Fruit fly (Drosophila melanogaster): ENCODE data around the gene CG11714.

Gene CG11714

dm6 chr3L:11556637-11557036, 34.1 kb upstream of the CG11714 start (continued):
- TF ChIP-seq CG10543 (GFP tag; optimal IDR thresholded peaks at IDR 0.05) (no peak), Rfx (GFP tag; IDR thresholded peaks at IDR 0.05) (peak; percentile 38; the same call in 1 of the 2 replicates), Bgb (GFP tag; IDR thresholded peaks at IDR 0.05; ENCODE audit: partially characterized antibody) (no peak), CG12155 (GFP tag; optimal IDR thresholded peaks at IDR 0.05) (peak; percentile 23), tup (GFP tag; optimal IDR thresholded peaks at IDR 0.05) (no peak), tgo (GFP tag; IDR thresholded peaks at IDR 0.05) (no peak), en (GFP tag; optimal IDR thresholded peaks at IDR 0.05) (no peak), CoRest (tag; optimal IDR thresholded peaks at IDR 0.05) (peak; percentile 37), CG14050 (GFP tag; IDR thresholded peaks at IDR 0.05) (no peak), sna (GFP tag; IDR thresholded peaks at IDR 0.05; ENCODE audit: partially characterized antibody) (no peak), CG30403 (GFP tag; optimal IDR thresholded peaks at IDR 0.05) (peak; percentile 36), salm (tag; optimal IDR thresholded peaks at IDR 0.05) (no peak), fd102C (GFP tag; optimal IDR thresholded peaks at IDR 0.05) (no peak), CG7556 (GFP tag; optimal IDR thresholded peaks at IDR 0.05) (peak; percentile 75), esg (GFP tag; conservative IDR thresholded peaks at IDR 0.05) (no peak), Hr78 (GFP tag; optimal IDR thresholded peaks at IDR 0.05) (no peak), CG15601 (tag; optimal IDR thresholded peaks at IDR 0.05) (no peak), mld (GFP tag; IDR thresholded peaks at IDR 0.05; ENCODE audit: partially characterized antibody) (no peak), CG16779 (GFP tag; IDR thresholded peaks at IDR 0.05) (no peak), Deaf1 (tag; optimal IDR thresholded peaks at IDR 0.05) (no peak), fd3F (GFP tag; optimal IDR thresholded peaks at IDR 0.05) (peak; percentile 31), cas (GFP tag; IDR thresholded peaks at IDR 0.05) (no peak), Neu2 (GFP tag; optimal IDR thresholded peaks at IDR 0.05; ENCODE audit: borderline replicate concordance) (no peak), CG8924 (tag; optimal IDR thresholded peaks at IDR 0.05) (no peak), CG6175 (GFP tag; IDR thresholded peaks at IDR 0.05) (peak; percentile 17; the same call in 1 of the 3 replicates), HLH3B (GFP tag; IDR thresholded peaks at IDR 0.05) (no peak), dmrt99B (tag; optimal IDR thresholded peaks at IDR 0.05) (peak; percentile 37), CG14014 (GFP tag; IDR thresholded peaks at IDR 0.05) (0 out of 2 replicates have a peak, but pooled peaks have one; percentile 32), CG13775 (GFP tag; optimal IDR thresholded peaks at IDR 0.05) (peak; percentile 46), CG2129 (GFP tag; IDR thresholded peaks at IDR 0.05; ENCODE audit: partially characterized antibody) (no peak), CG16815 (GFP tag; optimal IDR thresholded peaks at IDR 0.05) (no peak), Dbx (GFP tag; IDR thresholded peaks at IDR 0.05) (peak; percentile 49; the same call in 1 of the 3 replicates), pan (optimal IDR thresholded peaks at IDR 0.05) (no peak), pan (GFP tag; optimal IDR thresholded peaks at IDR 0.05 in 1 of 2, IDR thresholded peaks at IDR 0.05 in 1 of 2) (peak in 1 of 2 experiments; percentile 20), CG13424 (tag; optimal IDR thresholded peaks at IDR 0.05) (no peak), Mrtf (GFP tag; IDR thresholded peaks at IDR 0.05) (no peak), Ravus (GFP tag; IDR thresholded peaks at IDR 0.05) (no peak), vfl (GFP tag; optimal IDR thresholded peaks at IDR 0.05) (peak; percentile 33), Sox102F (GFP tag; optimal IDR thresholded peaks at IDR 0.05) (peak; percentile 30), CG7987 (GFP tag; optimal IDR thresholded peaks at IDR 0.05) (no peak), prd (optimal IDR thresholded peaks at IDR 0.05) (no peak), prd (GFP tag; IDR thresholded peaks at IDR 0.05) (no peak), CG3281 (GFP tag; optimal IDR thresholded peaks at IDR 0.05) (peak; percentile 70), Fer3 (tag; optimal IDR thresholded peaks at IDR 0.05) (peak; percentile 30), Vsx1 (GFP tag; optimal IDR thresholded peaks at IDR 0.05) (peak; percentile 22), mirr (GFP tag; optimal IDR thresholded peaks at IDR 0.05) (no peak), wor (GFP tag; IDR thresholded peaks at IDR 0.05) (no peak), CG10431 (GFP tag; optimal IDR thresholded peaks at IDR 0.05) (no peak), Doc2 (GFP tag; IDR thresholded peaks at IDR 0.05) (no peak), CG15269 (tag; optimal IDR thresholded peaks at IDR 0.05) (peak; percentile 8), kah (GFP tag; optimal IDR thresholded peaks at IDR 0.05) (no peak)
